Worm (Caenorhabditis elegans) whole organism, young adult: ENCODE results near the gene F47B8.14.

Source experiments
- B0019.2 ChIP-seq: fragments of 200-800 bp; sonication (Bioruptor generic); conservative IDR thresholded peaks from 2 replicates; pipeline ENCODE4 v1.3.6; 2022; ENCODE audit warnings: missing genetic modification reagents, missing genetic modification characterization, missing compliant biosample characterization
- C17E4.6 ChIP-seq: fragments of 200-800 bp; sonication (Bioruptor generic); IDR thresholded peaks from 2 replicates; pipeline ENCODE4 v1.3.6; 2022; ENCODE audit warnings: missing genetic modification reagents, missing genetic modification characterization, missing compliant biosample characterization
- F23B12.7 ChIP-seq: sonication (generic microtip); optimal IDR thresholded peaks from 2 replicates; lab custom pipeline; 2017; ENCODE audit warnings: missing genetic modification characterization, mild to moderate bottlenecking, missing compliant biosample characterization, antibody characterized with exemption, moderate library complexity; ENCODE audit not compliant: insufficient read depth
- F49E8.2 ChIP-seq: sonication (generic microtip); optimal IDR thresholded peaks from 3 replicates; lab custom pipeline; 2017; ENCODE audit warnings: missing genetic modification characterization, mild to moderate bottlenecking, missing compliant biosample characterization, antibody characterized with exemption, moderate library complexity; ENCODE audit not compliant: insufficient read depth
- F55B11.4 ChIP-seq: sonication (generic microtip); optimal IDR thresholded peaks from 2 replicates; lab custom pipeline; 2016; ENCODE audit warnings: missing compliant biosample characterization, missing genetic modification characterization, borderline replicate concordance; ENCODE audit not compliant: insufficient read depth
- F57A8.1 ChIP-seq: fragments of 200-800 bp; sonication (Bioruptor generic); optimal IDR thresholded peaks from 2 replicates; lab custom pipeline; 2018; ENCODE audit warnings: mild to moderate bottlenecking, missing genetic modification characterization, moderate library complexity, missing compliant biosample characterization
- T07F8.4 ChIP-seq: sonication (generic microtip); optimal IDR thresholded peaks from 2 replicates; lab custom pipeline; 2016; ENCODE audit warnings: mild to moderate bottlenecking, missing genetic modification characterization, moderate library complexity, missing compliant biosample characterization
- Y53F4B.3 ChIP-seq: fragments of 200-800 bp; sonication (Bioruptor generic); IDR thresholded peaks from 2 replicates; pipeline ENCODE4 v1.3.6; 2022; ENCODE audit warnings: missing genetic modification reagents, missing genetic modification characterization, missing compliant biosample characterization
- Y67H2A.10 ChIP-seq: fragments of 200-800 bp; sonication (Bioruptor generic); conservative IDR thresholded peaks from 2 replicates; pipeline ENCODE4 v1.3.6; 2022; ENCODE audit warnings: missing genetic modification reagents, missing genetic modification characterization, missing compliant biosample characterization
- Y79H2A.3 ChIP-seq: fragments of 200-800 bp; sonication (Bioruptor generic); conservative IDR thresholded peaks from 2 replicates; pipeline ENCODE4 v1.3.6; 2022; ENCODE audit warnings: missing genetic modification reagents, missing genetic modification characterization, missing compliant biosample characterization
- Y95B8A.8 ChIP-seq: fragments of 200-800 bp; sonication (Bioruptor generic); IDR thresholded peaks from 2 replicates; pipeline ENCODE4 v1.3.6; 2022; ENCODE audit warnings: missing genetic modification reagents, missing genetic modification characterization, missing compliant biosample characterization
- ZK185.1 ChIP-seq: sonication (generic microtip); optimal IDR thresholded peaks from 2 replicates; lab custom pipeline; 2016; ENCODE audit warnings: mild to moderate bottlenecking, missing genetic modification characterization, missing compliant biosample characterization; ENCODE audit not compliant: poor library complexity, severe bottlenecking
- ama-1 ChIP-seq, 3 experiments: fragments of 150-350 bp in 1 of 3; sonication (generic microtip) in 2 of 3; optimal IDR thresholded peaks; 2 replicates each; lab custom pipeline; 2014 to 2018; ENCODE audit warnings: missing biosample characterization in 2 of 3, missing genetic modification characterization in 2 of 3, missing genetic modification reagents in 2 of 3
- aptf-3 ChIP-seq: fragments of 200-800 bp; sonication (Bioruptor generic); IDR thresholded peaks from 2 replicates; pipeline ENCODE4 v1.3.6; 2022; ENCODE audit warnings: missing genetic modification characterization, missing compliant biosample characterization
- atf-7 ChIP-seq: sonication (generic microtip); optimal IDR thresholded peaks from 2 replicates; lab custom pipeline; 2017; ENCODE audit warnings: mild to moderate bottlenecking, missing genetic modification characterization, missing compliant biosample characterization
- egl-18 ChIP-seq: fragments of 200-800 bp; sonication (Bioruptor generic); IDR thresholded peaks from 2 replicates; pipeline ENCODE4 v1.3.6; 2022; ENCODE audit warnings: missing genetic modification reagents, missing genetic modification characterization, missing compliant biosample characterization
- ekl-4 ChIP-seq: fragments of 200-800 bp; sonication (Bioruptor generic); IDR thresholded peaks from 2 replicates; pipeline ENCODE4 v1.3.6; 2022; ENCODE audit warnings: missing genetic modification reagents, missing genetic modification characterization, missing compliant biosample characterization
- hmg-1.2 ChIP-seq: fragments of 200-800 bp; sonication (Bioruptor generic); IDR thresholded peaks from 2 replicates; pipeline ENCODE4 v1.3.6; 2022; ENCODE audit warnings: missing genetic modification reagents, missing genetic modification characterization, missing compliant biosample characterization
- hmg-20 ChIP-seq: fragments of 200-800 bp; sonication (Bioruptor generic); IDR thresholded peaks from 2 replicates; pipeline ENCODE4 v1.3.6; 2022; ENCODE audit warnings: missing genetic modification reagents, missing genetic modification characterization, missing compliant biosample characterization
- hrde-1 ChIP-seq: sonication (generic microtip); optimal IDR thresholded peaks from 2 replicates; lab custom pipeline; 2016; ENCODE audit warnings: missing genetic modification characterization, mild to moderate bottlenecking, missing compliant biosample characterization, moderate library complexity, missing genotype, missing genetic modification reagents, borderline replicate concordance
- lin-26 ChIP-seq: fragments of 200-800 bp; sonication (Bioruptor generic); IDR thresholded peaks from 2 replicates; pipeline ENCODE4 v1.3.6; 2022; ENCODE audit warnings: missing genetic modification reagents, missing genetic modification characterization, missing compliant biosample characterization
- lin-40 ChIP-seq: sonication (generic microtip); optimal IDR thresholded peaks from 2 replicates; lab custom pipeline; 2016; ENCODE audit warnings: missing genetic modification characterization, mild to moderate bottlenecking, missing compliant biosample characterization, missing genotype, missing genetic modification reagents
- mcd-1 ChIP-seq: fragments of 200-800 bp; sonication (Bioruptor generic); IDR thresholded peaks from 2 replicates; pipeline ENCODE4 v1.3.6; 2022; ENCODE audit warnings: missing genetic modification reagents, missing genetic modification characterization, missing compliant biosample characterization
- mxl-1 ChIP-seq: sonication (generic microtip); optimal IDR thresholded peaks from 2 replicates; lab custom pipeline; 2016; ENCODE audit warnings: missing genetic modification characterization, missing compliant biosample characterization
- nfya-1 ChIP-seq: sonication (generic microtip); optimal IDR thresholded peaks from 2 replicates; lab custom pipeline; 2017; ENCODE audit warnings: antibody characterized with exemption, missing compliant biosample characterization, missing genetic modification characterization, borderline replicate concordance; ENCODE audit not compliant: insufficient read depth
- nfya-2 ChIP-seq: fragments of 200-800 bp; sonication (Bioruptor generic); IDR thresholded peaks from 2 replicates; pipeline ENCODE4 v1.3.6; 2022; ENCODE audit warnings: missing genetic modification reagents, missing genetic modification characterization, missing compliant biosample characterization
- nfyb-1 ChIP-seq: fragments of 200-800 bp; sonication (Bioruptor generic); IDR thresholded peaks from 2 replicates; pipeline ENCODE4 v1.3.6; 2022; ENCODE audit warnings: missing genetic modification reagents, missing genetic modification characterization, missing compliant biosample characterization
- nhr-27 ChIP-seq: fragments of 200-800 bp; sonication (Bioruptor generic); optimal IDR thresholded peaks from 2 replicates; lab custom pipeline; 2018; ENCODE audit warnings: mild to moderate bottlenecking, missing genetic modification characterization, moderate library complexity, missing compliant biosample characterization
- sdz-38 ChIP-seq: sonication (generic microtip); optimal IDR thresholded peaks from 2 replicates; lab custom pipeline; 2016; ENCODE audit warnings: missing genotype, missing genetic modification characterization, missing compliant biosample characterization
- sea-2 ChIP-seq: fragments of 200-800 bp; sonication (Bioruptor generic); IDR thresholded peaks from 2 replicates; pipeline ENCODE4 v1.3.6; 2022; ENCODE audit warnings: missing genetic modification characterization, missing compliant biosample characterization
- snpc-3.4 ChIP-seq: sonication (generic microtip); optimal IDR thresholded peaks from 2 replicates; lab custom pipeline; 2017; ENCODE audit warnings: missing genetic modification characterization, mild to moderate bottlenecking, missing compliant biosample characterization, antibody characterized with exemption, moderate library complexity, missing genotype, missing genetic modification reagents
- sptf-2 ChIP-seq: fragments of 200-800 bp; sonication (Bioruptor generic); optimal IDR thresholded peaks from 2 replicates; lab custom pipeline; 2018; ENCODE audit warnings: mild to moderate bottlenecking, missing genetic modification characterization, missing compliant biosample characterization
- tlf-1 ChIP-seq: fragments of 200-800 bp; sonication (Bioruptor generic); optimal IDR thresholded peaks from 2 replicates; lab custom pipeline; 2018; ENCODE audit warnings: mild to moderate bottlenecking, missing genetic modification characterization, missing compliant biosample characterization
- zfh-2 ChIP-seq: fragments of 200-800 bp; sonication (Bioruptor generic); conservative IDR thresholded peaks from 2 replicates; pipeline ENCODE4 v1.3.6; 2022; ENCODE audit warnings: missing genetic modification reagents, missing genetic modification characterization, missing compliant biosample characterization
- ztf-18 ChIP-seq: sonication (generic microtip); optimal IDR thresholded peaks from 2 replicates; lab custom pipeline; 2016; ENCODE audit warnings: missing genotype, mild to moderate bottlenecking, missing genetic modification characterization, missing compliant biosample characterization
- ztf-22 ChIP-seq: fragments of 200-800 bp; sonication (Bioruptor generic); optimal IDR thresholded peaks from 2 replicates; lab custom pipeline; 2018; ENCODE audit warnings: mild to moderate bottlenecking, missing genetic modification characterization, moderate library complexity, missing compliant biosample characterization

Gene F47B8.14

DNA sequence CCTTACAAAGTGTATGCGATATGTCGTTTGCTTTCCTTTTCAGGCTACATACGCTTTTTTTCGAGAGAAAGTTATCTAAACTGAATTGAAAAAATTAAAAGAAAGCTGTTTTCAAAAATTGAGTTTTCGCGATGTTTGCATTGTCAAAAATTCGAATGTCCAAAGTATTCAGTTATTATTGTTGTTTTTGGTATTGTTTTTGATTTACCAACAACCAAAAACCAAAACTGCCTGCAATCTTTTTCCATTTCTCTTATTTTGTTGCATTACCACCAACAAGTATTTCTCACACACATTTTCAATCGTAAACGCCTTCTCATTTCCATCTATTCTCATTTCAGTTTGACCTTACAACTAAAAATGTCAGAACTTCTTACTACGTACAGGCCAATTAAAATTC, 8.5 kb downstream of the F47B8.14 start, which contains the start of gene pepm-1:
Gene pepm-1, plus strand, starts transcription at position 301 of the 400 bp plus-strand sequence.
- TF ChIP-seq snpc-3.4 (tag; lab: Kevin White, UChicago), result no peak
- no peak for TF ChIP-seq Y67H2A.10
- no peak for TF ChIP-seq ekl-4
- TF ChIP-seq nfya-1 (tag; lab: Kevin White, UChicago), result no peak
- TF ChIP-seq atf-7 (tag; lab: Kevin White, UChicago), result no peak

DNA sequence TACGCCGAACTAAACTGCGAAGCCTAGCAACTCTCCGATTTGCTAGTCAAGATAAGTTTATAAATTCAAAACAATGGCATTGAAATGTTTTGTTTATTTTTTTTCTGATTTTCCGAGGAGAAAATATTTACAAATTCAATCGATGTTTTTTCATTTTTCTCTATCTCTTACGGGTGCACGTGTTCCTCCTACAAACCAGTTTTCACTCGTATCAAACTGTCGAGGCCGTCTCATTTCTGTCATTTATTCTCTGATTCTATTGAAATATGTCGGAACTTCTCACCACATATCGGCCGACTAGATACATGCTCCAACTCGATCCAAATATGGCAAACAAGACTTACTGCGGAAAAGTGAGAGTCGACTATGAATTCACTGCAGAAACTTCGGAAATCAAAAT, 11.1 kb downstream of the F47B8.14 start, which contains the start of gene F47B8.8:
Gene F47B8.8, plus strand, starts transcription at position 257 of the 400 bp plus-strand sequence.
- no peak for TF ChIP-seq B0019.2 (GFP tag; lab: Robert Waterston, UW)
- no peak for TF ChIP-seq ekl-4
- no peak for TF ChIP-seq F55B11.4 (tag; lab: Kevin White, UChicago)
- TF ChIP-seq lin-40 (tag; lab: Kevin White, UChicago), result no peak
- TF ChIP-seq mcd-1 (GFP tag; lab: Robert Waterston, UW), result no peak
- no peak for TF ChIP-seq ZK185.1 (tag; lab: Kevin White, UChicago)
- no peak for TF ChIP-seq Y79H2A.3 (GFP tag; lab: Robert Waterston, UW)
- no peak for TF ChIP-seq nfyb-1

DNA sequence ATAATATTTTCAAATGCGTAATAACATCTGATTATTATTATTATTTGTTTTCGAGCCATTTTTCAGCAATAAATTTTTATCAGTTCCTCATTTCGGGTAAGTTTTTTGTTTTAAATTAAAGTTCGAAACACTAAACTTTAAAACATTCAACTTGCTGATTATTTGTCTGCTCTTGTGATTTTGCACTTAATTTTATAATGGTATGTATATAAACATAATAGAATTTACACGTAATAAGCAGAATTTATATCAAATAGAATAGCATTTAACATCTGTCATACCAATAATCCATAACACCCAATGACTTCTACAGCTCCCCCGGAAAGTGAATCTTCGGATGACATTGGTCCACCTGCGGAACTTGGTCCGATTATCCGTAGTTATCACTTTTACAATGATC, 12.8 kb downstream of the F47B8.14 start, which contains the start of gene srm-4:
Gene srm-4, plus strand, starts transcription at position 301 of the 400 bp plus-strand sequence.
- no peak for TF ChIP-seq F57A8.1 (GFP tag; lab: Kevin White, UChicago)
- TF ChIP-seq lin-26, result no peak
- no peak for TF ChIP-seq ZK185.1 (tag; lab: Kevin White, UChicago)
- no peak for TF ChIP-seq Y95B8A.8 (GFP tag; lab: Robert Waterston, UW)
- TF ChIP-seq hmg-20, result no peak
- no peak for TF ChIP-seq ztf-18 (tag; lab: Kevin White, UChicago)
- no peak for TF ChIP-seq hrde-1 (tag; lab: Kevin White, UChicago)
- no peak for TF ChIP-seq F49E8.2
- no peak for TF ChIP-seq C17E4.6 (GFP tag; lab: Robert Waterston, UW)
- no peak for TF ChIP-seq nfya-2 (GFP tag; lab: Robert Waterston, UW)
- TF ChIP-seq B0019.2 (GFP tag; lab: Robert Waterston, UW), result no peak
- TF ChIP-seq ztf-22 (GFP tag; lab: Kevin White, UChicago), result no peak
- no peak for TF ChIP-seq tlf-1 (GFP tag; lab: Kevin White, UChicago)
- no peak for TF ChIP-seq Y79H2A.3 (GFP tag; lab: Robert Waterston, UW)
- TF ChIP-seq, all 124 proteins: peak for 0

DNA sequence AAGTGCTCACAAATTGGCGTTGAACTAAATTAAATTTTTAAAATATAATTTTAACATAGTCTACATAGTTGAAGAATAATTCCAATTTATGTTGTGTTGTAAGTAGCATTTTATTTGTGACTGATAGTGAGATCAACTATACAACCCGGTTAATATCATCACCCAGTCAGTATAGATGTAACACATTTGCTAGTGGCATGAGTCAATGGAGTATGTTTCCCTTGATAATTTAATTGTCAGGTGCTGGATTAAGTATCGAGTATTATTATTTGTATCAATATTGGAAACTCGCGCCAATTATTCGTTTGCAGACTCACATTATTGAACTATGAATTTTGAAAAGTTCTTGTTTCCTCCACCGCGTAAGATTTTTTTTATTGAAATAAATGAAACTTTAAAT, 14.6 kb downstream of the F47B8.14 start, which contains the start of gene srm-5:
Gene srm-5, plus strand, starts transcription at position 301 of the 400 bp plus-strand sequence.
- TF ChIP-seq nhr-27 (tag; lab: Kevin White, UChicago) (no peak), tlf-1 (GFP tag; lab: Kevin White, UChicago) (no peak), hmg-1.2 (GFP tag; lab: Robert Waterston, UW) (no peak), sea-2 (GFP tag; lab: Robert Waterston, UW) (no peak), egl-18 (GFP tag; lab: Robert Waterston, UW) (no peak), aptf-3 (no peak), mxl-1 (tag; lab: Kevin White, UChicago) (no peak), sdz-38 (tag; lab: Kevin White, UChicago) (no peak), ama-1 (optimal IDR thresholded peaks at IDR 0.05; lab: Kevin White, UChicago) (no peak), ama-1 (GFP tag; optimal IDR thresholded peaks at IDR 0.05; lab: Kevin White, UChicago) (no peak), F23B12.7 (tag; lab: Kevin White, UChicago) (no peak), T07F8.4 (no peak), nfyb-1 (no peak), Y53F4B.3 (GFP tag; lab: Robert Waterston, UW) (no peak), sptf-2 (GFP tag; lab: Kevin White, UChicago) (no peak), C17E4.6 (GFP tag; lab: Robert Waterston, UW) (no peak), snpc-3.4 (tag; lab: Kevin White, UChicago) (no peak), zfh-2 (no peak)
